Fruit fly (Drosophila melanogaster) whole organism, pupa: Measurements from ENCODE around the gene Notum.
A peak's percentile ranks its signal among the peaks of the same experiment; 100 is the strongest.

Source experiments
- Pif1A ChIP-seq: fragments of 200-800 bp; sonication (Bioruptor generic); optimal IDR thresholded peaks from 3 replicates; lab custom pipeline; 2016; ENCODE audit warnings: missing biosample characterization, missing genetic modification characterization
- gl ChIP-seq: fragments of 200-800 bp; sonication (Bioruptor generic); optimal IDR thresholded peaks from 2 replicates; lab custom pipeline; 2018; ENCODE audit warnings: missing biosample characterization, mild to moderate bottlenecking, missing genetic modification characterization

- TF ChIP-seq gl (tag; lab: Kevin White, UChicago) (peak; percentile 59), Pif1A (GFP tag; lab: Kevin White, UChicago) (peak; percentile 82)
Measured at dm6 chr3L:16037048-16037477, 13.8 kb downstream of the Notum start.
